Worm (Caenorhabditis elegans) whole organism, midembryonic: ENCODE measurements around the gene Y50D4A.4.

ENCODE experiments used
- T22C8.4 ChIP-seq: fragments of 200-800 bp; sonication (Bioruptor generic); IDR thresholded peaks from 2 replicates; pipeline ENCODE4 v1.3.6; 2022; ENCODE audit warnings: missing genetic modification characterization, missing compliant biosample characterization
- cog-1 ChIP-seq: sonication (generic microtip); optimal IDR thresholded peaks from 2 replicates; lab custom pipeline; 2016; ENCODE audit warnings: missing genetic modification characterization, missing compliant biosample characterization
- flt-1 ChIP-seq: fragments of 200-800 bp; sonication (Bioruptor generic); IDR thresholded peaks from 2 replicates; pipeline ENCODE4 v1.3.6; 2022; ENCODE audit warnings: missing genetic modification characterization, missing compliant biosample characterization
- klf-2 ChIP-seq: fragments of 200-800 bp; sonication (Bioruptor generic); conservative IDR thresholded peaks from 2 replicates; pipeline ENCODE4 v1.3.6; 2022; ENCODE audit warnings: missing genetic modification reagents, missing genetic modification characterization, missing compliant biosample characterization
- med-1 ChIP-seq: sonication (generic microtip); optimal IDR thresholded peaks from 2 replicates; lab custom pipeline; 2017; ENCODE audit warnings: missing genetic modification characterization, mild to moderate bottlenecking, missing compliant biosample characterization, antibody characterized with exemption, missing genetic modification reagents; ENCODE audit not compliant: insufficient read depth
- ref-1 ChIP-seq: fragments of 200-800 bp; sonication (Bioruptor generic); conservative IDR thresholded peaks from 2 replicates; pipeline ENCODE4 v1.3.6; 2022; ENCODE audit warnings: missing genetic modification reagents, missing genetic modification characterization, missing compliant biosample characterization
- tab-1 ChIP-seq: fragments of 200-800 bp; sonication (Bioruptor generic); IDR thresholded peaks from 2 replicates; pipeline ENCODE4 v1.3.6; 2022; ENCODE audit warnings: missing genetic modification characterization, missing compliant biosample characterization
- ztf-23 ChIP-seq: fragments of 200-800 bp; sonication (Bioruptor generic); IDR thresholded peaks from 2 replicates; pipeline ENCODE4 v1.3.6; 2022; ENCODE audit warnings: missing genetic modification reagents, missing genetic modification characterization, missing compliant biosample characterization
- ztf-29 ChIP-seq: fragments of 200-800 bp; sonication (Bioruptor generic); IDR thresholded peaks from 2 replicates; pipeline ENCODE4 v1.3.6; 2022; ENCODE audit warnings: missing genetic modification reagents, missing genetic modification characterization, missing compliant biosample characterization

ce11 chrV:1228884-1229662, 33.1 kb upstream of the Y50D4A.4 start:
- TF ChIP-seq cog-1 (no peak), tab-1 (GFP tag; lab: Robert Waterston, UW) (no peak), ref-1 (GFP tag; lab: Robert Waterston, UW) (no peak), klf-2 (GFP tag; lab: Robert Waterston, UW) (no peak), ztf-29 (GFP tag; lab: Robert Waterston, UW) (no peak), flt-1 (GFP tag; lab: Robert Waterston, UW) (no peak), ztf-23 (GFP tag; lab: Robert Waterston, UW) (no peak), T22C8.4 (GFP tag; lab: Robert Waterston, UW) (no peak), med-1 (no peak)
